Worm (Caenorhabditis elegans) whole organism, mixed stage, embryonic: ENCODE measurements around the gene Y116F11B.17.

ENCODE experiments used
- blmp-1 ChIP-seq: fragments of 150-350 bp; optimal IDR thresholded peaks from 2 replicates; lab custom pipeline; 2014; ENCODE audit warnings: missing biosample characterization, missing genetic modification characterization
- cnd-1 ChIP-seq: fragments of 200-800 bp; sonication (Bioruptor generic); optimal IDR thresholded peaks from 2 replicates; lab custom pipeline; 2018; ENCODE audit warnings: mild to moderate bottlenecking, missing genetic modification characterization, missing compliant biosample characterization
- elt-1 ChIP-seq: sonication (generic microtip); optimal IDR thresholded peaks from 2 replicates; lab custom pipeline; 2017; ENCODE audit warnings: missing genetic modification characterization, mild to moderate bottlenecking, missing compliant biosample characterization, antibody characterized with exemption, moderate library complexity, borderline replicate concordance; ENCODE audit not compliant: insufficient read depth
- elt-3 ChIP-seq: fragments of 150-350 bp; optimal IDR thresholded peaks from 2 replicates; lab custom pipeline; 2014; ENCODE audit warnings: missing biosample characterization, missing genetic modification characterization
- ham-2 ChIP-seq: fragments of 200-800 bp; sonication (Bioruptor generic); optimal IDR thresholded peaks from 2 replicates; lab custom pipeline; 2018; ENCODE audit warnings: mild to moderate bottlenecking, missing genetic modification characterization, missing compliant biosample characterization
- hlh-1 ChIP-seq: fragments of 150-350 bp; optimal IDR thresholded peaks from 2 replicates; lab custom pipeline; 2014; ENCODE audit warnings: missing biosample characterization, missing genetic modification reagents, missing genetic modification characterization
- lin-13 ChIP-seq: fragments of 150-350 bp; optimal IDR thresholded peaks from 2 replicates; lab custom pipeline; 2014; ENCODE audit warnings: missing biosample characterization, missing genetic modification characterization
- lsy-2 ChIP-seq: fragments of 150-350 bp; optimal IDR thresholded peaks from 2 replicates; lab custom pipeline; 2014; ENCODE audit warnings: missing biosample characterization, missing genetic modification characterization
- mep-1 ChIP-seq: fragments of 150-350 bp; optimal IDR thresholded peaks from 2 replicates; lab custom pipeline; 2017; ENCODE audit warnings: missing biosample characterization, missing genetic modification reagents, missing genetic modification characterization, inconsistent platforms
- nhr-76 ChIP-seq: sonication (generic microtip); optimal IDR thresholded peaks from 2 replicates; lab custom pipeline; 2017; ENCODE audit warnings: missing biosample characterization, missing genetic modification characterization
- sem-2 ChIP-seq: fragments of 200-800 bp; sonication (Bioruptor generic); optimal IDR thresholded peaks from 2 replicates; lab custom pipeline; 2018; ENCODE audit warnings: mild to moderate bottlenecking, missing genetic modification characterization, missing compliant biosample characterization
- snpc-4 ChIP-seq: fragments of 150-350 bp; optimal IDR thresholded peaks from 2 replicates; lab custom pipeline; 2014; ENCODE audit warnings: missing biosample characterization, missing genetic modification characterization
- tbx-8 ChIP-seq: fragments of 200-800 bp; sonication (Bioruptor generic); optimal IDR thresholded peaks from 2 replicates; lab custom pipeline; 2018; ENCODE audit warnings: mild to moderate bottlenecking, missing genetic modification characterization, moderate library complexity, missing compliant biosample characterization
- unc-62 ChIP-seq: fragments of 150-350 bp; optimal IDR thresholded peaks from 2 replicates; lab custom pipeline; 2014; ENCODE audit warnings: missing biosample characterization, missing genetic modification reagents, missing genetic modification characterization

DNA sequence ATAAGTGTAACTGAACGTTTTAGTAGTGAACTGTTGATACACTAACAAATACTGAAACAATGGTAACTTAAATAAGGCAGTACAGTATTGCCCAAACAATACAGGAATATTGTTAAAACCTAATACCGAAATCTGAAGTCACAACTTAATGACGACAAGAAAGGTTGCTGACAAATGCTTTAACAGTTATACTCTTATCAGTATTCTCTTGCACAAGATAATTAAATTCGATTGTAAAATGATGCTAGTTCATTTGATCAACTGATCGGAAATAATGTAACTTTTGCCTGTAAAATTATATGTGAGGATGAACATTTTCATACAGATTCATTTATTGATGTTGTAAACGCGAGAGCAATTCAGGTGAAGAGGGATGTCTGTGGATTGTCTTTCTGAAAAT is 9.6 kb upstream of the Y116F11B.17 start:
- TF ChIP-seq tbx-8 (no peak), hlh-1 (tag; lab: Kevin White, UChicago) (no peak), lin-13 (tag; lab: Kevin White, UChicago) (no peak), snpc-4 (no peak), unc-62 (GFP tag; lab: Kevin White, UChicago) (no peak), blmp-1 (tag; lab: Kevin White, UChicago) (no peak), lsy-2 (tag; lab: Kevin White, UChicago) (no peak), elt-3 (tag; lab: Kevin White, UChicago) (no peak), ham-2 (GFP tag; lab: Kevin White, UChicago) (no peak), sem-2 (GFP tag; lab: Kevin White, UChicago) (no peak), cnd-1 (tag; lab: Kevin White, UChicago) (no peak), elt-1 (tag; lab: Kevin White, UChicago) (no peak), nhr-76 (tag; lab: Kevin White, UChicago) (no peak), mep-1 (no peak)
